Worm (Caenorhabditis elegans): ENCODE results near the gene fbxa-194.

Gene fbxa-194

DNA sequence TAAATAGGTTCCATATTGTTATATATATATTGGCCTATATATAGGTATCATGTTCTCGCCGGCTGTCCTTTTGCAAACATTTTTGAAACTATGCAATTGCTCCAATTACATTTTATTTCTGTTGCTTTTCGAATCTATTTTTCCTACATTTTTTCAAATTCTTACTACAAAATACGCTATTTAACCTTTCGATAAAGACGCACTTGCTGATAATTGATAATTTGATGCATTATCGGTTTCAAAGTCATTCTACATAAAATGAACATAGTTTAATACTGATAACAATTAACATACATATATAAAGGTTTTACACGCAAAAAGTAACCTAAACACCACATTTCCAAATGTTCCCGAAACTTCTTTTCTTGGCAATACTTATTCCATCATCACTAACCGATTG lies 9.9 kb upstream of the fbxa-194 start, which contains the start of gene clec-258:
Gene clec-258 (plus strand): TSS at position 81 of the 400 bp plus-strand sequence.
- TF ChIP-seq unc-30 (tag; optimal IDR thresholded peaks at IDR 0.05), result no peak
- TF ChIP-seq ets-5 (GFP tag; IDR thresholded peaks at IDR 0.05), result no peak
- TF ChIP-seq nhr-47 (tag; optimal IDR thresholded peaks at IDR 0.05), result no peak
- no peak for TF ChIP-seq lsy-2 (tag; optimal IDR thresholded peaks at IDR 0.05)
- peak; percentile 54 for TF ChIP-seq elt-2 (tag; optimal IDR thresholded peaks at IDR 0.05)
- peak; percentile 14 for TF ChIP-seq tlp-1 (tag; optimal IDR thresholded peaks at IDR 0.05)
- TF ChIP-seq sptf-1 (tag; optimal IDR thresholded peaks at IDR 0.05), result no peak

DNA sequence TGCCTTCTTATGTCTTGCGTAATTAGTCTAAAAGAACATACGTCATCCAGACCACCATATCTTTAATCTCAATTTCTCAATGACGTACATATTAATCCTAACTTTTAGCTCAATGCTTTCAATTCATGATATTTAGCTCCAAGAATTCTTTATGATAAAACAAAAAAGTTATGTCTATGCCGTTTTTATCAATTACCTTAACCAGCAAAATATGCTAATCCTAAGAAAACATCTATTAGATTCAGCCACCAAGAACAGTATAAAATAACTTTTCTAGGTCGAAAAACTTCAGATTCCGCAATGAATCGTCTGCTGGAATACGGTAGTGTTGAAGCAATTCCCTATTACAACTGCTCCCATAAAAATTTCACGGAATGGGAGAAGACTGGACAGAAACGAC lies 5.3 kb upstream of the fbxa-194 start, which contains the start of gene srt-45:
Gene srt-45 (plus strand): TSS at position 301 of the 400 bp plus-strand sequence.
- no peak for TF ChIP-seq sox-4 (tag; optimal IDR thresholded peaks at IDR 0.05)
- no peak for TF ChIP-seq unc-130 (tag; optimal IDR thresholded peaks at IDR 0.05)
- no peak for TF ChIP-seq nhr-90 (tag; optimal IDR thresholded peaks at IDR 0.05; ENCODE audit: poor library complexity)
- TF ChIP-seq lin-39 (tag; optimal IDR thresholded peaks at IDR 0.05), result no peak

DNA sequence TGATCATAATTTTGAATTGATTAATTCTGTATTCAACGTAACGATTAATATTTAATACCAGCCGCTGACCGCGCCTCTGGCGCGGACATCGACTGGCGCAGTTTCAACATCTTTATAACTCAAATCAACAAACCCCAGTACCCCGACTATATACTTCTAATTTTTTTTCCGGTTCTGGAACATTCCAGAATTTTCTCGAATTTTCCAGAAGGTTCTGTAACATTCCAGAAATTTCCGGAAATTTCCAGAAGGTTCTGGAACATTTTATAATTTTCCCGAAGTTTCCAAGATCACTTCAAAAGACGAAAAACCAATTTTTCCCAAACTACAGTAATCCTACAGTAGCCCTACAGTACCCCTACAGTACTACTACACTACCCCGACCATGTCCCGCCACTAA lies 712 bp upstream of the fbxa-194 start:
- TF ChIP-seq nhr-84 (tag; optimal IDR thresholded peaks at IDR 0.05), result no peak
- no peak for TF ChIP-seq ets-5 (GFP tag; IDR thresholded peaks at IDR 0.05)
- no peak for TF ChIP-seq hpl-2 (GFP tag; optimal IDR thresholded peaks at IDR 0.05)
- TF ChIP-seq mef-2 (tag; optimal IDR thresholded peaks at IDR 0.05), result no peak
- no peak for TF ChIP-seq hlh-4 (tag; optimal IDR thresholded peaks at IDR 0.05)
- TF ChIP-seq pag-3 (tag; optimal IDR thresholded peaks at IDR 0.05; ENCODE audit: borderline replicate concordance, insufficient read depth), result no peak

DNA sequence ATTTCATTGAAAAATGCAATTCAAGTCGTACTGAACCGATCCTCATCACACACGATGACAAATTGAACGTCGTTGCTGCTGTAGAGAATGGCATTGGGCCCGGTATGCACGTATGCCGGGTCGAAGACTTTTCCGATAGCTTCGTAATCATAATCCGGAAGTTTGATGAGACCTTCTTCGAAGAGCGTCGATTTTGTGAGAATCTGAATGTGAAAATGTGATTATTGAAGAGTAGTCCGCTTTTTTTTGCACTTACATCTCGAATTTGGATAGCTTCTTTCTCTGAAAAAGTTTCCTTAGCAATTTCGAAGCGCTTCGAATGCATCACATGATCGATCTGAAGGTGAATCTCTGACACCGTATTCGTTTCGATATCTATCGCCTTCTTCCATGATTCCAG lies 1.3 kb downstream of the fbxa-194 start, which contains the start of gene fbxa-118:
Gene fbxa-118 (minus strand): TSS at position 101 of the 400 bp plus-strand sequence.
- TF ChIP-seq mab-9 (GFP tag; IDR thresholded peaks at IDR 0.05) (no peak), efl-3 (GFP tag; optimal IDR thresholded peaks at IDR 0.05) (no peak), alr-1 (tag; optimal IDR thresholded peaks at IDR 0.05; ENCODE audit: borderline replicate concordance) (no peak), nhr-20 (tag; optimal IDR thresholded peaks at IDR 0.05) (no peak), unc-30 (tag; optimal IDR thresholded peaks at IDR 0.05) (no peak), irx-1 (tag; optimal IDR thresholded peaks at IDR 0.05) (no peak), nhr-77 (tag; optimal IDR thresholded peaks at IDR 0.05) (no peak), lin-13 (GFP tag; optimal IDR thresholded peaks at IDR 0.05) (no peak), sptf-1 (tag; optimal IDR thresholded peaks at IDR 0.05) (no peak), sup-37 (GFP tag; optimal IDR thresholded peaks at IDR 0.05) (no peak), lin-39 (tag; optimal IDR thresholded peaks at IDR 0.05) (no peak), C34B4.2 (tag; optimal IDR thresholded peaks at IDR 0.05) (no peak), lsy-2 (tag; optimal IDR thresholded peaks at IDR 0.05) (no peak), unc-86 (tag; optimal IDR thresholded peaks at IDR 0.05) (no peak), zip-4 (GFP tag; optimal IDR thresholded peaks at IDR 0.05) (no peak), lir-3 (tag; optimal IDR thresholded peaks at IDR 0.05; ENCODE audit: poor library complexity) (no peak), elt-2 (tag; optimal IDR thresholded peaks at IDR 0.05) (no peak), grh-1 (GFP tag; IDR thresholded peaks at IDR 0.05) (no peak)

DNA sequence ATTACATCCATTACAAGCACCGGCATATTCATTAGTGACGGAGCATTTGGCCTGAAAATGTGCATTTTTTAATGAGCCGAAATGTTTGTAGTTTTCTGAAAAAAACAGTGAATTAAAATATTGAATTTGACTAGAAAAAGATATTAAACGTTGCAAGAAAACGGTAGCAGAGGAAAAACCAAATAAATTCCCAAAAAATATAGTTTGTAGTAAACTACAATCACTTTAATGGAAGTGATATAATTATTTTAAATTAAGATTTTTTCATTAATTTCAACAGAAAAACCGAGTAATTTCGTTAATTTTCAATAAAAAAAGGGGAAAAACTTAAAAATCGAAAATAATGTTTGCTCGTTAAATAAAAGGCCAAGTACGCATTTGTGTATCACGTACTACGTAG lies 6.8 kb downstream of the fbxa-194 start, which contains the start of gene M162.15:
Gene M162.15 (minus strand): TSS at position 101 of the 400 bp plus-strand sequence.
- TF ChIP-seq fkh-8 (tag; optimal IDR thresholded peaks at IDR 0.05) (no peak), ztf-11 (tag; optimal IDR thresholded peaks at IDR 0.05) (no peak), lin-14 (GFP tag; optimal IDR thresholded peaks at IDR 0.05) (no peak), elt-2 (tag; optimal IDR thresholded peaks at IDR 0.05) (no peak), fos-1 (tag; optimal IDR thresholded peaks at IDR 0.05) (no peak), lin-13 (GFP tag; optimal IDR thresholded peaks at IDR 0.05) (no peak), mef-2 (tag; optimal IDR thresholded peaks at IDR 0.05) (no peak), nhr-20 (tag; optimal IDR thresholded peaks at IDR 0.05) (no peak), unc-62 (GFP tag; optimal IDR thresholded peaks at IDR 0.05) (no peak), mdl-1 (tag; optimal IDR thresholded peaks at IDR 0.05) (no peak), aly-2 (tag; optimal IDR thresholded peaks at IDR 0.05) (no peak), snu-23 (GFP tag; optimal IDR thresholded peaks at IDR 0.05) (no peak), tbx-2 (tag; optimal IDR thresholded peaks at IDR 0.05) (no peak), fkh-4 (tag; optimal IDR thresholded peaks at IDR 0.05; ENCODE audit: borderline replicate concordance) (no peak), hpl-2 (GFP tag; optimal IDR thresholded peaks at IDR 0.05) (no peak), nhr-76 (tag; optimal IDR thresholded peaks at IDR 0.05) (no peak), xbp-1 (tag; optimal IDR thresholded peaks at IDR 0.05) (no peak), aha-1 (tag; optimal IDR thresholded peaks at IDR 0.05) (no peak)

All from whole organism, L1 larva.